Worm (Caenorhabditis elegans) whole organism, L4/young adult: Measurements from ENCODE around the gene sup-9.

Source experiments
- W03F9.2 ChIP-seq: fragments of 150-350 bp; optimal IDR thresholded peaks from 2 replicates; lab custom pipeline; 2014; ENCODE audit warnings: missing biosample characterization, missing genetic modification characterization
- dao-5 ChIP-seq: sonication (generic microtip); optimal IDR thresholded peaks from 2 replicates; lab custom pipeline; 2016; ENCODE audit warnings: missing genotype, missing genetic modification characterization, moderate library complexity, missing compliant biosample characterization
- him-1 ChIP-seq: sonication (generic microtip); optimal IDR thresholded peaks from 2 replicates; lab custom pipeline; 2016; ENCODE audit warnings: missing genotype, missing genetic modification reagents, missing genetic modification characterization, missing compliant biosample characterization

DNA sequence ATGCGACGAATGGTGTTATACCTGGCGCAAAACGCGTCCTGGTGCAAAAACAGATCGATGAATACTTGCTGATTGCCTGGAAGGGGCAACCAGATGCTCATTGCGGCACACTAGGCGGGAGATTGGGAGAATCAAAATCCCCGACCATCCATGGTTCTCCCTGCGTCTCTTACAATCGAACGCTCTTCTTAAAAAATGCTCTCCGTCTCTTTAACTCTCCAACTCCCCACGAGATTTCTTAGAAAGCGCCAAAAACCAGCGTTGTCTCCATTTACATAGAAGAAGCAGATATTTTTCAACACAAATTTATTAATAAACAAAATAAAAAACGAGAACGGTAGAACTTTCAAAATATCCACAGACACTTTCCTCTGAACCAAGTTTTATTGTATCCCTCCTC lies 5.7 kb downstream of the sup-9 start, which contains the start of gene F34D6.1:
- TF ChIP-seq him-1 (tag; lab: Kevin White, UChicago) (no peak), dao-5 (tag; lab: Kevin White, UChicago) (no peak), W03F9.2 (tag; lab: Kevin White, UChicago) (no peak)
